Worm (Caenorhabditis elegans): ENCODE data around the gene daf-14.

daf-14 gene

ce11 chrIV:10286655-10287054, 36.2 kb downstream of the daf-14 start, which contains the start of gene ebax-1 (continued):
- TF ChIP-seq K12H6.12 (tag; optimal IDR thresholded peaks at IDR 0.05), result no peak
- TF ChIP-seq lsy-27 (tag; optimal IDR thresholded peaks at IDR 0.05; ENCODE audit: borderline replicate concordance, insufficient read depth), result no peak

- TF ChIP-seq die-1 (tag; optimal IDR thresholded peaks at IDR 0.05) (no peak), ceh-40 (GFP tag; IDR thresholded peaks at IDR 0.05) (no peak), atf-7 (tag; optimal IDR thresholded peaks at IDR 0.05) (no peak), somi-1 (GFP tag; optimal IDR thresholded peaks at IDR 0.05) (no peak), attf-6 (GFP tag; IDR thresholded peaks at IDR 0.05) (no peak), athp-1 (tag; optimal IDR thresholded peaks at IDR 0.05) (no peak), unc-130 (GFP tag; optimal IDR thresholded peaks at IDR 0.05) (no peak), lsy-27 (tag; optimal IDR thresholded peaks at IDR 0.05; ENCODE audit: borderline replicate concordance, insufficient read depth) (no peak), madf-10 (tag; optimal IDR thresholded peaks at IDR 0.05) (no peak), nhr-80 (tag; optimal IDR thresholded peaks at IDR 0.05) (no peak), aptf-2 (GFP tag; conservative IDR thresholded peaks at IDR 0.05) (no peak), T26A5.8 (tag; optimal IDR thresholded peaks at IDR 0.05) (no peak), tlf-1 (GFP tag; optimal IDR thresholded peaks at IDR 0.05) (no peak), B0336.3 (GFP tag; IDR thresholded peaks at IDR 0.05) (no peak), repo-1 (tag; optimal IDR thresholded peaks at IDR 0.05) (no peak)
These were observed 38.1 kb downstream of the daf-14 start for ce11 chrIV:10288575-10288974.

- TF ChIP-seq Y56A3A.18 (GFP tag; IDR thresholded peaks at IDR 0.05) (no peak), Y67H2A.10 (GFP tag; conservative IDR thresholded peaks at IDR 0.05) (no peak), F55B11.4 (tag; optimal IDR thresholded peaks at IDR 0.05; ENCODE audit: borderline replicate concordance, insufficient read depth) (no peak), hmg-20 (GFP tag; IDR thresholded peaks at IDR 0.05) (no peak), unc-130 (GFP tag; optimal IDR thresholded peaks at IDR 0.05) (no peak), akir-1 (GFP tag; optimal IDR thresholded peaks at IDR 0.05) (no peak), ets-4 (GFP tag; optimal IDR thresholded peaks at IDR 0.05) (no peak), attf-5 (GFP tag; optimal IDR thresholded peaks at IDR 0.05) (no peak), ceh-58 (GFP tag; IDR thresholded peaks at IDR 0.05) (no peak), snpc-1.1 (tag; optimal IDR thresholded peaks at IDR 0.05; ENCODE audit: insufficient read depth) (no peak), hrde-1 (tag; optimal IDR thresholded peaks at IDR 0.05; ENCODE audit: borderline replicate concordance) (no peak), ama-1 (optimal IDR thresholded peaks at IDR 0.05) (no peak), ama-1 (GFP tag; optimal IDR thresholded peaks at IDR 0.05) (no peak), snpc-4 (GFP tag; optimal IDR thresholded peaks at IDR 0.05) (no peak), snpc-4 (tag; optimal IDR thresholded peaks at IDR 0.05) (no peak), ceh-40 (GFP tag; IDR thresholded peaks at IDR 0.05) (no peak), nhr-179 (tag; optimal IDR thresholded peaks at IDR 0.05) (no peak), F52B5.7 (tag; optimal IDR thresholded peaks at IDR 0.05) (no peak)
These were observed 43.6 kb downstream of the daf-14 start, which contains the start of gene R09E10.6 for ce11 chrIV:10294030-10294429. R09E10.6 (minus strand) TSS chrIV:10294130.

ce11 chrIV:10295084-10295483, 44.7 kb downstream of the daf-14 start, which contains the start of gene R09E10.13:
R09E10.13 (minus strand) TSS chrIV:10295144.
- TF ChIP-seq zfh-2 (GFP tag; conservative IDR thresholded peaks at IDR 0.05), result no peak
- no peak for TF ChIP-seq xnd-1 (tag; optimal IDR thresholded peaks at IDR 0.05)
- no peak for TF ChIP-seq athp-1 (tag; optimal IDR thresholded peaks at IDR 0.05)
- TF ChIP-seq rpc-1 (optimal IDR thresholded peaks at IDR 0.05), result no peak
- TF ChIP-seq rpc-1 (tag; optimal IDR thresholded peaks at IDR 0.05), result no peak
- no peak for TF ChIP-seq lin-35 (GFP tag; optimal IDR thresholded peaks at IDR 0.05)

All from whole organism, young adult.